Worm (Caenorhabditis elegans): Measurements from ENCODE around the gene F20C5.6.

ce11 chrIV:8754727-8755126, 18.3 kb downstream of the F20C5.6 start, which contains the start of gene elli-1:
- TF ChIP-seq nhr-77 (tag; optimal IDR thresholded peaks at IDR 0.05) = no peak
- TF ChIP-seq elt-2 (tag; optimal IDR thresholded peaks at IDR 0.05) = no peak
- no peak for TF ChIP-seq ama-1 (optimal IDR thresholded peaks at IDR 0.05)
- TF ChIP-seq ceh-82 (tag; optimal IDR thresholded peaks at IDR 0.05) = no peak
- no peak for TF ChIP-seq pha-4 (tag; optimal IDR thresholded peaks at IDR 0.05)
- no peak for TF ChIP-seq zag-1 (tag; optimal IDR thresholded peaks at IDR 0.05)
- no peak for TF ChIP-seq tbx-2 (tag; optimal IDR thresholded peaks at IDR 0.05)

Measured in whole organism, L3 larva.